Worm (Caenorhabditis elegans) whole organism, young adult: Measurements from ENCODE around the gene ins-37.
A peak's percentile ranks its signal among the peaks of the same experiment; 100 is the strongest.

ENCODE experiments used
- B0035.1 ChIP-seq: sonication (generic microtip); optimal IDR thresholded peaks from 2 replicates; lab custom pipeline; 2016; ENCODE audit warnings: missing genetic modification characterization, mild to moderate bottlenecking, missing compliant biosample characterization, missing genotype, missing genetic modification reagents
- D2030.7 ChIP-seq: fragments of 200-800 bp; sonication (Bioruptor generic); IDR thresholded peaks from 2 replicates; pipeline ENCODE4 v1.3.6; 2022; ENCODE audit warnings: missing genetic modification reagents, missing genetic modification characterization, missing compliant biosample characterization
- F10E7.11 ChIP-seq: sonication (generic microtip); optimal IDR thresholded peaks from 2 replicates; lab custom pipeline; 2017; ENCODE audit warnings: mild to moderate bottlenecking, missing genetic modification characterization, moderate library complexity, missing compliant biosample characterization
- F22D6.2 ChIP-seq: sonication (generic microtip); optimal IDR thresholded peaks from 2 replicates; lab custom pipeline; 2016; ENCODE audit warnings: mild to moderate bottlenecking, missing genetic modification characterization, missing compliant biosample characterization
- F49E8.2 ChIP-seq: sonication (generic microtip); optimal IDR thresholded peaks from 3 replicates; lab custom pipeline; 2017; ENCODE audit warnings: missing genetic modification characterization, mild to moderate bottlenecking, missing compliant biosample characterization, antibody characterized with exemption, moderate library complexity; ENCODE audit not compliant: insufficient read depth
- F55B11.4 ChIP-seq: sonication (generic microtip); optimal IDR thresholded peaks from 2 replicates; lab custom pipeline; 2016; ENCODE audit warnings: missing compliant biosample characterization, missing genetic modification characterization, borderline replicate concordance; ENCODE audit not compliant: insufficient read depth
- Y53G8AR.9 ChIP-seq: fragments of 200-800 bp; sonication (Bioruptor generic); conservative IDR thresholded peaks from 2 replicates; pipeline ENCODE4 v1.3.6; 2022; ENCODE audit warnings: missing genetic modification reagents, missing genetic modification characterization, missing compliant biosample characterization
- Y79H2A.3 ChIP-seq: fragments of 200-800 bp; sonication (Bioruptor generic); conservative IDR thresholded peaks from 2 replicates; pipeline ENCODE4 v1.3.6; 2022; ENCODE audit warnings: missing genetic modification reagents, missing genetic modification characterization, missing compliant biosample characterization
- Y95B8A.8 ChIP-seq: fragments of 200-800 bp; sonication (Bioruptor generic); IDR thresholded peaks from 2 replicates; pipeline ENCODE4 v1.3.6; 2022; ENCODE audit warnings: missing genetic modification reagents, missing genetic modification characterization, missing compliant biosample characterization
- akir-1 ChIP-seq: fragments of 200-800 bp; sonication (Bioruptor generic); optimal IDR thresholded peaks from 2 replicates; lab custom pipeline; 2018; ENCODE audit warnings: mild to moderate bottlenecking, missing genetic modification characterization, moderate library complexity, missing compliant biosample characterization
- athp-1 ChIP-seq: sonication (generic microtip); optimal IDR thresholded peaks from 2 replicates; lab custom pipeline; 2017; ENCODE audit warnings: mild to moderate bottlenecking, missing genetic modification characterization, missing compliant biosample characterization
- bed-1 ChIP-seq: fragments of 200-800 bp; sonication (Bioruptor generic); IDR thresholded peaks from 2 replicates; pipeline ENCODE4 v1.3.6; 2022; ENCODE audit warnings: missing genetic modification reagents, missing genetic modification characterization, missing compliant biosample characterization
- dox-1 ChIP-seq: fragments of 200-800 bp; sonication (Bioruptor generic); IDR thresholded peaks from 2 replicates; pipeline ENCODE4 v1.3.6; 2022; ENCODE audit warnings: missing genetic modification reagents, missing genetic modification characterization, missing compliant biosample characterization
- dpff-1 ChIP-seq: sonication (generic microtip); optimal IDR thresholded peaks from 2 replicates; lab custom pipeline; 2017; ENCODE audit warnings: mild to moderate bottlenecking, missing genetic modification characterization, missing compliant biosample characterization
- egrh-3 ChIP-seq: fragments of 200-800 bp; sonication (Bioruptor generic); IDR thresholded peaks from 2 replicates; pipeline ENCODE4 v1.3.6; 2022; ENCODE audit warnings: missing genetic modification reagents, missing genetic modification characterization, missing compliant biosample characterization
- hmg-1.2 ChIP-seq: fragments of 200-800 bp; sonication (Bioruptor generic); IDR thresholded peaks from 2 replicates; pipeline ENCODE4 v1.3.6; 2022; ENCODE audit warnings: missing genetic modification reagents, missing genetic modification characterization, missing compliant biosample characterization
- lin-40 ChIP-seq: sonication (generic microtip); optimal IDR thresholded peaks from 2 replicates; lab custom pipeline; 2016; ENCODE audit warnings: missing genetic modification characterization, mild to moderate bottlenecking, missing compliant biosample characterization, missing genotype, missing genetic modification reagents
- lsy-27 ChIP-seq: sonication (generic microtip); optimal IDR thresholded peaks from 2 replicates; lab custom pipeline; 2017; ENCODE audit warnings: missing genetic modification characterization, mild to moderate bottlenecking, missing compliant biosample characterization, antibody characterized with exemption, missing genotype, borderline replicate concordance; ENCODE audit not compliant: insufficient read depth
- madf-10 ChIP-seq: sonication (generic microtip); optimal IDR thresholded peaks from 2 replicates; lab custom pipeline; 2016; ENCODE audit warnings: mild to moderate bottlenecking, missing genetic modification characterization, missing compliant biosample characterization
- madf-8 ChIP-seq: fragments of 200-800 bp; sonication (Bioruptor generic); conservative IDR thresholded peaks from 2 replicates; pipeline ENCODE4 v1.3.6; 2022; ENCODE audit warnings: missing genetic modification reagents, missing genetic modification characterization, missing compliant biosample characterization
- mes-4 ChIP-seq: sonication (generic microtip); optimal IDR thresholded peaks from 2 replicates; lab custom pipeline; 2016; ENCODE audit warnings: missing genotype, missing genetic modification characterization, missing compliant biosample characterization
- mxl-1 ChIP-seq: sonication (generic microtip); optimal IDR thresholded peaks from 2 replicates; lab custom pipeline; 2016; ENCODE audit warnings: missing genetic modification characterization, missing compliant biosample characterization
- nfya-2 ChIP-seq: fragments of 200-800 bp; sonication (Bioruptor generic); IDR thresholded peaks from 2 replicates; pipeline ENCODE4 v1.3.6; 2022; ENCODE audit warnings: missing genetic modification reagents, missing genetic modification characterization, missing compliant biosample characterization
- nhr-179 ChIP-seq: sonication (generic microtip); optimal IDR thresholded peaks from 2 replicates; lab custom pipeline; 2016; ENCODE audit warnings: mild to moderate bottlenecking, missing genetic modification characterization, missing compliant biosample characterization
- pbrm-1 ChIP-seq: fragments of 200-800 bp; sonication (Bioruptor generic); IDR thresholded peaks from 2 replicates; pipeline ENCODE4 v1.3.6; 2022; ENCODE audit warnings: missing genetic modification reagents, missing genetic modification characterization, missing compliant biosample characterization
- snpc-1.3 ChIP-seq: sonication (generic microtip); optimal IDR thresholded peaks from 2 replicates; lab custom pipeline; 2017; ENCODE audit warnings: missing genetic modification characterization, mild to moderate bottlenecking, missing compliant biosample characterization, antibody characterized with exemption, moderate library complexity, missing genotype, missing genetic modification reagents; ENCODE audit not compliant: insufficient read depth
- somi-1 ChIP-seq: fragments of 200-800 bp; sonication (Bioruptor generic); optimal IDR thresholded peaks from 2 replicates; lab custom pipeline; 2018; ENCODE audit warnings: mild to moderate bottlenecking, missing genetic modification characterization, missing compliant biosample characterization
- sptf-2 ChIP-seq: fragments of 200-800 bp; sonication (Bioruptor generic); optimal IDR thresholded peaks from 2 replicates; lab custom pipeline; 2018; ENCODE audit warnings: mild to moderate bottlenecking, missing genetic modification characterization, missing compliant biosample characterization
- tlf-1 ChIP-seq: fragments of 200-800 bp; sonication (Bioruptor generic); optimal IDR thresholded peaks from 2 replicates; lab custom pipeline; 2018; ENCODE audit warnings: mild to moderate bottlenecking, missing genetic modification characterization, missing compliant biosample characterization
- unc-130 ChIP-seq: sonication (generic microtip); optimal IDR thresholded peaks from 2 replicates; lab custom pipeline; 2016; ENCODE audit warnings: missing genetic modification reagents, missing genetic modification characterization, missing compliant biosample characterization
- unc-62 ChIP-seq: fragments of 150-350 bp; optimal IDR thresholded peaks from 2 replicates; lab custom pipeline; 2014; ENCODE audit warnings: missing biosample characterization, missing genetic modification reagents, missing genetic modification characterization
- xnd-1 ChIP-seq: sonication (generic microtip); optimal IDR thresholded peaks from 2 replicates; lab custom pipeline; 2016; ENCODE audit warnings: missing genotype, missing genetic modification reagents, missing genetic modification characterization, missing compliant biosample characterization
- zfh-2 ChIP-seq: fragments of 200-800 bp; sonication (Bioruptor generic); conservative IDR thresholded peaks from 2 replicates; pipeline ENCODE4 v1.3.6; 2022; ENCODE audit warnings: missing genetic modification reagents, missing genetic modification characterization, missing compliant biosample characterization
- zim-3 ChIP-seq: sonication (generic microtip); optimal IDR thresholded peaks from 2 replicates; lab custom pipeline; 2017; ENCODE audit warnings: mild to moderate bottlenecking, missing genetic modification characterization, moderate library complexity, missing compliant biosample characterization

ins-37 gene

DNA sequence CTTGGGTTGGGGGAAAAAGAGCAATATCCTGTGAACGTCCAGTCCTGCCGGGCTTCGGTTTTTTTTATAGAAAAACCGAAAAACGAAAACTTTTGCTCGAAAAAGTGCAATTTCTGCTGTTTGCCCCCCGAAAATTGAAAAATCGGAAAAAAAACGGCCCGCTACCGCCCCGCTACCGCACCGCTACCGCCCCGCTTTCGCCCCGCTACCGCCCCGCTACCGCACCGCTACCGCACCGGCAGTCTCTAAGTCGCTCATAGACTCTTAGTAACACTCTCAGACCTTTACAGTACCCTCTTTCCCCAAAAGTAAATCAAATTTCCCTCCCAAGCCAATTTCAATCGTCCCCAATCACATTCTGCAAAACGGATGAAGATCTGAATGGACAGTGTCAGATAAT, 40.7 kb downstream of the ins-37 start:
- no peak for TF ChIP-seq tlf-1 (GFP tag; lab: Kevin White, UChicago)
- TF ChIP-seq egrh-3 (GFP tag; lab: Robert Waterston, UW) = peak; percentile 50; the same call in 1 of the 2 replicates
- no peak for TF ChIP-seq madf-8 (GFP tag; lab: Robert Waterston, UW)
- TF ChIP-seq nhr-179 = no peak
- no peak for TF ChIP-seq F49E8.2
- TF ChIP-seq Y53G8AR.9 (GFP tag; lab: Robert Waterston, UW) = no peak
- peak; percentile 79 for TF ChIP-seq zfh-2 (GFP tag; lab: Robert Waterston, UW)

ce11 chrII:13791570-13792279, 44.2 kb downstream of the ins-37 start, which contains the start of gene ZK131.11:
Gene ZK131.11, plus strand, starts transcription at chrII:13792229.
- TF ChIP-seq somi-1 = no peak
- no peak for TF ChIP-seq unc-62 (GFP tag; lab: Kevin White, UChicago)
- no peak for TF ChIP-seq unc-130
- no peak for TF ChIP-seq athp-1 (tag; lab: Kevin White, UChicago)
- no peak for TF ChIP-seq F22D6.2 (tag; lab: Kevin White, UChicago)
- no peak for TF ChIP-seq bed-1
- TF ChIP-seq hmg-1.2 (GFP tag; lab: Robert Waterston, UW) = no peak
- TF ChIP-seq pbrm-1 = no peak
- no peak for TF ChIP-seq nfya-2 (GFP tag; lab: Robert Waterston, UW)
- no peak for TF ChIP-seq F10E7.11
- TF ChIP-seq D2030.7 (GFP tag; lab: Robert Waterston, UW) = no peak
- TF ChIP-seq mes-4 (tag; lab: Kevin White, UChicago) = no peak
- no peak for TF ChIP-seq Y95B8A.8 (GFP tag; lab: Robert Waterston, UW)
- TF ChIP-seq, all 124 proteins: peak for 0

ce11 chrII:13790701-13791100, 45.2 kb downstream of the ins-37 start:
- TF ChIP-seq egrh-3 (GFP tag; lab: Robert Waterston, UW) (peak; percentile 96), zfh-2 (GFP tag; lab: Robert Waterston, UW) (peak; percentile 92)

DNA sequence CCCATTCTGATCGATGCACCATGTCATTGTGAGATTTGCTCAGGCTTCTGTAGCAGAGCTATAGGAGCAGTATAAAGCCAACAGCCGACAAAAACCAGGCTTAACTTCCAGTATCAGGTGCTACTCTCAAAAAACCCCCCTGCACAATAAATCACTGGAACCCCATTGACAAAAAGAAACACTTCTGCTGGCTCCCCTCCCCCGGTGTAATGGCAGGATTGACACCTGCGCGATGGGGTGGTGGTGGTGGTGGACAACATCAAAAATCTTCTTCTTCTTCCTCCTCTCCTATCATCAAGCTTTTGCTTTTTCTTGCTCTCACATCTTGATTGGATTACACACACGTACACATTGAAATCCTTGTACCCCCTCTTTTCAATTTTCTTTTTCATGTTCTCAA, 46.2 kb downstream of the ins-37 start:
- TF ChIP-seq mxl-1 (tag; lab: Kevin White, UChicago) = no peak
- TF ChIP-seq dox-1 (GFP tag; lab: Robert Waterston, UW) = no peak
- no peak for TF ChIP-seq dpff-1
- no peak for TF ChIP-seq B0035.1
- no peak for TF ChIP-seq F55B11.4 (tag; lab: Kevin White, UChicago)
- no peak for TF ChIP-seq Y95B8A.8 (GFP tag; lab: Robert Waterston, UW)
- no peak for TF ChIP-seq snpc-1.3 (tag; lab: Kevin White, UChicago)
- TF ChIP-seq sptf-2 (GFP tag; lab: Kevin White, UChicago) = no peak
- no peak for TF ChIP-seq tlf-1 (GFP tag; lab: Kevin White, UChicago)
- no peak for TF ChIP-seq madf-10 (tag; lab: Kevin White, UChicago)
- no peak for TF ChIP-seq zim-3 (tag; lab: Kevin White, UChicago)
- no peak for TF ChIP-seq lsy-27
- TF ChIP-seq mes-4 (tag; lab: Kevin White, UChicago) = no peak
- no peak for TF ChIP-seq lin-40 (tag; lab: Kevin White, UChicago)
- TF ChIP-seq akir-1 (GFP tag; lab: Kevin White, UChicago) = no peak
- no peak for TF ChIP-seq xnd-1 (tag; lab: Kevin White, UChicago)
- no peak for TF ChIP-seq F10E7.11
- no peak for TF ChIP-seq zfh-2 (GFP tag; lab: Robert Waterston, UW)
- no peak for TF ChIP-seq Y79H2A.3 (GFP tag; lab: Robert Waterston, UW)
- TF ChIP-seq, all 124 proteins: peak for 0
